Worm (Caenorhabditis elegans): ENCODE measurements around the gene str-108.

ce11 chrV:16132215-16132614 lies 33.8 kb upstream of the str-108 start:
- TF ChIP-seq ama-1 (optimal IDR thresholded peaks at IDR 0.05) = no peak
- TF ChIP-seq ceh-14 (tag; optimal IDR thresholded peaks at IDR 0.05) = no peak
- TF ChIP-seq unc-86 (tag; optimal IDR thresholded peaks at IDR 0.05) = no peak
- no peak for TF ChIP-seq ceh-9 (tag; optimal IDR thresholded peaks at IDR 0.05)
- no peak for TF ChIP-seq ttx-3 (tag; optimal IDR thresholded peaks at IDR 0.05)
- no peak for TF ChIP-seq dve-1 (tag; optimal IDR thresholded peaks at IDR 0.05)
